Worm (Caenorhabditis elegans): ENCODE results near the gene str-84.

Gene str-84

ce11 chrV:8947499-8947898 lies 33.2 kb downstream of the str-84 start, which contains the start of gene gck-1:
TSS of gene gck-1 (plus strand) at chrV:8947799.
- TF ChIP-seq lin-13 (GFP tag; optimal IDR thresholded peaks at IDR 0.05) = no peak
- TF ChIP-seq pax-3 (tag; optimal IDR thresholded peaks at IDR 0.05) = no peak
- no peak for TF ChIP-seq lin-15B (tag; optimal IDR thresholded peaks at IDR 0.05)
- no peak for TF ChIP-seq ceh-8 (GFP tag; optimal IDR thresholded peaks at IDR 0.05)
- TF ChIP-seq fkh-4 (tag; optimal IDR thresholded peaks at IDR 0.05; ENCODE audit: borderline replicate concordance) = no peak
- no peak for TF ChIP-seq aly-2 (tag; optimal IDR thresholded peaks at IDR 0.05)
- TF ChIP-seq sup-37 (GFP tag; optimal IDR thresholded peaks at IDR 0.05) = no peak
- TF ChIP-seq fkh-10 (GFP tag; optimal IDR thresholded peaks at IDR 0.05) = no peak
- TF ChIP-seq tlp-1 (tag; optimal IDR thresholded peaks at IDR 0.05) = no peak
- no peak for TF ChIP-seq dpl-1 (GFP tag; optimal IDR thresholded peaks at IDR 0.05)
- no peak for TF ChIP-seq ama-1 (optimal IDR thresholded peaks at IDR 0.05)
- no peak for TF ChIP-seq nhr-77 (tag; optimal IDR thresholded peaks at IDR 0.05)
- no peak for TF ChIP-seq lin-14 (GFP tag; optimal IDR thresholded peaks at IDR 0.05)

DNA sequence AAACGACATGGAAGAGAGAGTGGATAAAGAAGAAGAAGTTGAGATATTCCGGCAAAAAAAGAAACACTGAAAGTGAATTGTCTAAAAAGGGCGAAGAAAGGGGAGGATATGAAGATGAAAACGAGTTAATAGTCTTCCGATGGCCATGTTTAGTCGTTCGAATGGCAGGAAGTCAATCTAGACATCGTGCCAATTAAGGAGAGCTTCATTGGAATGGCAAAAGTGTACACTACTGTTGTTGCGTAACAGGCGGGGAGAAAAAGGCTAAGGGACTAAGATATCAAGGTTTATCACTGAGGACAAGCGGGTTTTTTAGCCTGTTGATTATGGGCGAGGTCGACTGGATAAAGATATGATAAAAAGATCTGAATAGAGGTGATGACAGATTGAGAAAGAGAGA lies 34.6 kb downstream of the str-84 start:
- no peak for TF ChIP-seq ces-1 (GFP tag; optimal IDR thresholded peaks at IDR 0.05)
- TF ChIP-seq lsy-2 (tag; optimal IDR thresholded peaks at IDR 0.05) = no peak
- no peak for TF ChIP-seq C04F5.9 (tag; optimal IDR thresholded peaks at IDR 0.05)
- no peak for TF ChIP-seq irx-1 (tag; optimal IDR thresholded peaks at IDR 0.05)
- no peak for TF ChIP-seq Y116A8C.19 (tag; optimal IDR thresholded peaks at IDR 0.05; ENCODE audit: borderline replicate concordance)
- no peak for TF ChIP-seq xbp-1 (tag; optimal IDR thresholded peaks at IDR 0.05)
- no peak for TF ChIP-seq nhr-76 (tag; optimal IDR thresholded peaks at IDR 0.05)
- no peak for TF ChIP-seq grh-1 (GFP tag; IDR thresholded peaks at IDR 0.05)
- no peak for TF ChIP-seq F16B12.6 (tag; optimal IDR thresholded peaks at IDR 0.05)
- no peak for TF ChIP-seq mab-9 (GFP tag; IDR thresholded peaks at IDR 0.05)
- TF ChIP-seq snu-23 (GFP tag; optimal IDR thresholded peaks at IDR 0.05) = no peak
- no peak for TF ChIP-seq swsn-7 (tag; optimal IDR thresholded peaks at IDR 0.05)
- no peak for TF ChIP-seq ets-5 (GFP tag; IDR thresholded peaks at IDR 0.05)
- no peak for TF ChIP-seq egl-27 (tag; optimal IDR thresholded peaks at IDR 0.05)
- TF ChIP-seq nhr-77 (tag; optimal IDR thresholded peaks at IDR 0.05) = no peak
- no peak for TF ChIP-seq tbx-2 (tag; optimal IDR thresholded peaks at IDR 0.05)
- no peak for TF ChIP-seq mdl-1 (tag; optimal IDR thresholded peaks at IDR 0.05)
- TF ChIP-seq nhr-84 (tag; optimal IDR thresholded peaks at IDR 0.05) = no peak
- TF ChIP-seq hlh-4 (tag; optimal IDR thresholded peaks at IDR 0.05) = no peak

ce11 chrV:8944481-8944880 lies 36.3 kb downstream of the str-84 start:
- TF ChIP-seq xbp-1 (tag; optimal IDR thresholded peaks at IDR 0.05) (no peak), elt-2 (tag; optimal IDR thresholded peaks at IDR 0.05) (no peak), ztf-11 (tag; optimal IDR thresholded peaks at IDR 0.05) (no peak), pag-3 (tag; optimal IDR thresholded peaks at IDR 0.05; ENCODE audit: borderline replicate concordance, insufficient read depth) (no peak), vab-15 (tag; optimal IDR thresholded peaks at IDR 0.05) (no peak), sox-4 (tag; optimal IDR thresholded peaks at IDR 0.05) (no peak), nhr-84 (tag; optimal IDR thresholded peaks at IDR 0.05) (no peak)

DNA sequence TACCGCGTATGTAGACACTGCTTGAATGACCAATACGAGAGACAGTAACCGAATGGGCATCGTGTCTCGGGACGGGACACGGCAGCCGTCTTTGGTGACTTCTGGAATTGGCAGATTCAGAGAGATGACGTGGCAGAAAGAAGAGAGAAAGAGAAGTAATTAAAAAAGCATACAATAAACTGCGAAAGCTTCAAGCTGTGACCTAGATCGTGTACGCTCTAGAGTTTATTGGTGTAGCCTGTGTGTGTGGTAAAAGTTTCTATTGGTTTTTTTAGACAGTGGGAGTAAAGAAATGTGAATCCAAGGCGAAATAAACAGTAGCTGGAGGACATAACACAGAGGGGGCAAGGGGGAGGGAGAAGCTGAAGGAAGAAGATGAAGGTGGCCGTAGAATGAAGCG lies 36.8 kb downstream of the str-84 start, which contains the start of gene T19A5.3:
Gene T19A5.3, minus strand, starts transcription at position 101 of the 400 bp plus-strand sequence.
- TF ChIP-seq lin-39 (tag; optimal IDR thresholded peaks at IDR 0.05) = no peak
- TF ChIP-seq tlp-1 (tag; optimal IDR thresholded peaks at IDR 0.05) = no peak
- TF ChIP-seq ama-1 (optimal IDR thresholded peaks at IDR 0.05) = no peak
- TF ChIP-seq egl-27 (tag; optimal IDR thresholded peaks at IDR 0.05) = no peak
- TF ChIP-seq skn-1 (tag; optimal IDR thresholded peaks at IDR 0.05) = no peak
- no peak for TF ChIP-seq grh-1 (GFP tag; IDR thresholded peaks at IDR 0.05)
- no peak for TF ChIP-seq zip-4 (GFP tag; optimal IDR thresholded peaks at IDR 0.05)
- TF ChIP-seq xbp-1 (tag; optimal IDR thresholded peaks at IDR 0.05) = no peak
- no peak for TF ChIP-seq lin-35 (GFP tag; optimal IDR thresholded peaks at IDR 0.05)
- no peak for TF ChIP-seq nhr-90 (tag; optimal IDR thresholded peaks at IDR 0.05; ENCODE audit: poor library complexity)
- no peak for TF ChIP-seq hlh-4 (tag; optimal IDR thresholded peaks at IDR 0.05)
- TF ChIP-seq C34B4.2 (tag; optimal IDR thresholded peaks at IDR 0.05) = no peak
